Worm (Caenorhabditis elegans) whole organism, late embryonic: ENCODE measurements around the gene nhr-237.

Source experiments
- C08G9.2 ChIP-seq: sonication (generic microtip); optimal IDR thresholded peaks from 2 replicates; lab custom pipeline; 2016; ENCODE audit warnings: mild to moderate bottlenecking, missing genetic modification characterization, moderate library complexity, missing compliant biosample characterization
- C38D4.7 ChIP-seq: fragments of 200-800 bp; sonication (Bioruptor generic); optimal IDR thresholded peaks from 2 replicates; lab custom pipeline; 2018; ENCODE audit warnings: mild to moderate bottlenecking, missing genetic modification characterization, moderate library complexity, missing compliant biosample characterization
- K02D7.2 ChIP-seq: sonication (generic microtip); optimal IDR thresholded peaks from 2 replicates; lab custom pipeline; 2017; ENCODE audit warnings: mild to moderate bottlenecking, missing genetic modification characterization, missing compliant biosample characterization
- K09A11.1 ChIP-seq: sonication (generic microtip); optimal IDR thresholded peaks from 2 replicates; lab custom pipeline; 2017; ENCODE audit warnings: antibody characterized with exemption, mild to moderate bottlenecking, missing genetic modification characterization, missing compliant biosample characterization; ENCODE audit not compliant: insufficient read depth
- T23F11.4 ChIP-seq: fragments of 200-800 bp; sonication (Bioruptor generic); optimal IDR thresholded peaks from 2 replicates; lab custom pipeline; 2018; ENCODE audit warnings: mild to moderate bottlenecking, missing genetic modification characterization, missing compliant biosample characterization
- ahr-1 ChIP-seq: sonication (generic microtip); optimal IDR thresholded peaks from 2 replicates; lab custom pipeline; 2016; ENCODE audit warnings: missing genetic modification characterization, missing compliant biosample characterization
- ceh-14 ChIP-seq: sonication (generic microtip); optimal IDR thresholded peaks from 2 replicates; lab custom pipeline; 2016; ENCODE audit warnings: missing genotype, missing genetic modification characterization, missing compliant biosample characterization
- ceh-19 ChIP-seq: fragments of 200-800 bp; sonication (Bioruptor generic); optimal IDR thresholded peaks from 2 replicates; lab custom pipeline; 2018; ENCODE audit warnings: mild to moderate bottlenecking, missing genetic modification characterization, missing compliant biosample characterization
- ceh-24 ChIP-seq: sonication (generic microtip); optimal IDR thresholded peaks from 2 replicates; lab custom pipeline; 2016; ENCODE audit warnings: mild to moderate bottlenecking, missing genetic modification characterization, missing compliant biosample characterization
- ceh-31 ChIP-seq: sonication (generic microtip); optimal IDR thresholded peaks from 2 replicates; lab custom pipeline; 2016; ENCODE audit warnings: missing genetic modification characterization, missing compliant biosample characterization
- ceh-34 ChIP-seq: sonication (generic microtip); optimal IDR thresholded peaks from 2 replicates; lab custom pipeline; 2016; ENCODE audit warnings: mild to moderate bottlenecking, missing genetic modification characterization, missing compliant biosample characterization
- ceh-48 ChIP-seq: sonication (generic microtip); optimal IDR thresholded peaks from 2 replicates; lab custom pipeline; 2016; ENCODE audit warnings: missing genetic modification characterization, inconsistent platforms, missing compliant biosample characterization
- ceh-6 ChIP-seq: fragments of 200-800 bp; sonication (Bioruptor generic); optimal IDR thresholded peaks from 2 replicates; lab custom pipeline; 2018; ENCODE audit warnings: mild to moderate bottlenecking, missing genetic modification characterization, missing compliant biosample characterization
- elt-2 ChIP-seq: sonication (generic microtip); optimal IDR thresholded peaks from 2 replicates; lab custom pipeline; 2016; ENCODE audit warnings: missing genetic modification reagents, missing genetic modification characterization, missing compliant biosample characterization
- fax-1 ChIP-seq: sonication (generic microtip); optimal IDR thresholded peaks from 2 replicates; lab custom pipeline; 2016; ENCODE audit warnings: missing genotype, missing genetic modification characterization, missing compliant biosample characterization
- gmeb-2 ChIP-seq: sonication (generic microtip); optimal IDR thresholded peaks from 2 replicates; lab custom pipeline; 2016; ENCODE audit warnings: missing genetic modification characterization, inconsistent platforms, missing compliant biosample characterization
- hlh-13 ChIP-seq: fragments of 200-800 bp; sonication (Bioruptor generic); optimal IDR thresholded peaks from 2 replicates; lab custom pipeline; 2018; ENCODE audit warnings: mild to moderate bottlenecking, missing genetic modification characterization, missing compliant biosample characterization
- hlh-8 ChIP-seq: sonication (generic microtip); optimal IDR thresholded peaks from 2 replicates; lab custom pipeline; 2016; ENCODE audit warnings: missing genotype, missing genetic modification characterization, missing compliant biosample characterization
- lim-6 ChIP-seq: sonication (generic microtip); optimal IDR thresholded peaks from 2 replicates; lab custom pipeline; 2016; ENCODE audit warnings: missing genetic modification characterization, missing compliant biosample characterization
- lin-11 ChIP-seq: fragments of 200-800 bp; sonication (Bioruptor generic); optimal IDR thresholded peaks from 2 replicates; lab custom pipeline; 2018; ENCODE audit warnings: mild to moderate bottlenecking, missing genetic modification characterization, missing compliant biosample characterization
- mec-3 ChIP-seq: sonication (generic microtip); optimal IDR thresholded peaks from 2 replicates; lab custom pipeline; 2016; ENCODE audit warnings: borderline replicate concordance, missing genetic modification characterization, missing compliant biosample characterization
- nhr-11 ChIP-seq: fragments of 150-350 bp; optimal IDR thresholded peaks from 2 replicates; lab custom pipeline; 2014; ENCODE audit warnings: missing biosample characterization, missing genetic modification characterization
- pag-3 ChIP-seq: sonication (generic microtip); optimal IDR thresholded peaks from 2 replicates; lab custom pipeline; 2016; ENCODE audit warnings: missing compliant biosample characterization, missing genetic modification characterization, borderline replicate concordance
- pat-9 ChIP-seq: fragments of 200-800 bp; sonication (Bioruptor generic); optimal IDR thresholded peaks from 2 replicates; lab custom pipeline; 2018; ENCODE audit warnings: mild to moderate bottlenecking, missing genetic modification characterization, moderate library complexity, missing compliant biosample characterization
- pha-2 ChIP-seq: sonication (generic microtip); optimal IDR thresholded peaks from 2 replicates; lab custom pipeline; 2017; ENCODE audit warnings: mild to moderate bottlenecking, missing genetic modification characterization, missing compliant biosample characterization
- pha-4 ChIP-seq: fragments of 150-350 bp; optimal IDR thresholded peaks from 2 replicates; lab custom pipeline; 2018; ENCODE audit warnings: missing biosample characterization, missing genetic modification reagents, missing genetic modification characterization
- ref-2 ChIP-seq: sonication (generic microtip); optimal IDR thresholded peaks from 2 replicates; lab custom pipeline; 2016; ENCODE audit warnings: missing genetic modification characterization, missing compliant biosample characterization
- rnt-1 ChIP-seq: sonication (generic microtip); optimal IDR thresholded peaks from 2 replicates; lab custom pipeline; 2016; ENCODE audit warnings: missing genetic modification characterization, missing compliant biosample characterization
- syd-9 ChIP-seq: sonication (generic microtip); optimal IDR thresholded peaks from 2 replicates; lab custom pipeline; 2016; ENCODE audit warnings: mild to moderate bottlenecking, missing genetic modification characterization, moderate library complexity, missing compliant biosample characterization
- unc-55 ChIP-seq: sonication (generic microtip); optimal IDR thresholded peaks from 2 replicates; lab custom pipeline; 2017; ENCODE audit warnings: missing biosample characterization, missing genetic modification reagents, missing genetic modification characterization
- zip-5 ChIP-seq: sonication (generic microtip); optimal IDR thresholded peaks from 2 replicates; lab custom pipeline; 2016; ENCODE audit warnings: missing genetic modification characterization, missing compliant biosample characterization
- ztf-16 ChIP-seq: sonication (generic microtip); optimal IDR thresholded peaks from 2 replicates; lab custom pipeline; 2017; ENCODE audit warnings: missing genetic modification characterization, missing compliant biosample characterization

nhr-237 gene

DNA sequence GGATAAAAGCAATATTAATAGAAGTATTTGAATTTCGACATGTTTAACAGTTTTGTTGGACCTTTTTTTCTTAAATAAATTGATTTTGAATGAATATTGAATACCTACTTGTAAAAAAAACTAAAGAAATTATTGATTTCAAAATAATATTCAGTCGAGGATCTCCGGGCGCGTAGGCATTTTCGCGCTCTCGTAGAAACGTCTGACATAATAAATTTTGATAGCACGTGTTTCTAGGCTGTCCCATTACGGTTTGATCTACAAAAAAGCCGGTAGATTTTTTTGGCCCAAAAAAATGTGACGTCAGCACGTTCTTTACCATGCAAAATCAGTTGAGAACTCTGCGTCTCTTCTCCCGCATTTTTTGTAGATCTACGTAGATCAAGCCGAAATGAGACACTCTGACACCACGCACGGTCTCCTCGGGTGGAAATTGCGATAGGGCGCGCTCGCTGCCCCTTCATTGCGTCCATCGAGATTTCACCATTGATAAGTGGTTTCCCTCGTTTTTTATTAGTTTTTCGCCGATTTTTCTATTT, 32.0 kb downstream of the nhr-237 start (continued):
- TF ChIP-seq ceh-19 (GFP tag; lab: Kevin White, UChicago) = no peak

DNA sequence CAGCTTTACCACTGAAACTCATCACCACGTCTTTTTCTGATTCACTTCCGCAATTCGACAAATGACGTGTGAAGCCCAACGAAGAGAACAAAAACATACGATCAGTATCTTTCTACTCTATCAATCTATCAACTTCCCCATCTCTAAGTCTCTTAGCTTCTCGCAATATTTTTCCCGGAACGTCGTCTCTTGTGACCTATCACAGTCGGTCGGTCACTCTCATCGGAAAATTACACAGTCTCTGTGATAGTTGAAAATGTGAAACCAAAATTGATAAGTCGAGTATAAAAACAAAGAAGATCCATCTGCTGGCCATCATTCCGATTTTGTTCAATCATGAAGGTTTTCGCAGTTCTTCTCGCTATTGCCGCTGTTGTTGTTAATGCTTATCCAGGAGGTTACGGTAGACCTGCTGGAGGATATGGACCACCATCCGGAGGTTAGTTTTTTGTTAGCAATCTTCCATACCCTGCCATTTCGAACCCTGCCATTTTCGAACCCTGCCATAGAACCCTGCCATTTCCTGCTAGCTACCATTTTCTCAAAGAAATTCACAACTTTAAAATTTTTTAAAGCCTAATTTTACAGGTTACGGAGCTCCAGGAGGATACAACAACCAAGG, 32.7 kb downstream of the nhr-237 start, which contains the start of gene F16B4.4:
Gene F16B4.4, plus strand, starts transcription at position 221 of the 622 bp plus-strand sequence.
- no peak for TF ChIP-seq lim-6
- no peak for TF ChIP-seq pag-3 (tag; lab: Kevin White, UChicago)
- TF ChIP-seq hlh-8 = no peak
- no peak for TF ChIP-seq K09A11.1 (tag; lab: Kevin White, UChicago)

DNA sequence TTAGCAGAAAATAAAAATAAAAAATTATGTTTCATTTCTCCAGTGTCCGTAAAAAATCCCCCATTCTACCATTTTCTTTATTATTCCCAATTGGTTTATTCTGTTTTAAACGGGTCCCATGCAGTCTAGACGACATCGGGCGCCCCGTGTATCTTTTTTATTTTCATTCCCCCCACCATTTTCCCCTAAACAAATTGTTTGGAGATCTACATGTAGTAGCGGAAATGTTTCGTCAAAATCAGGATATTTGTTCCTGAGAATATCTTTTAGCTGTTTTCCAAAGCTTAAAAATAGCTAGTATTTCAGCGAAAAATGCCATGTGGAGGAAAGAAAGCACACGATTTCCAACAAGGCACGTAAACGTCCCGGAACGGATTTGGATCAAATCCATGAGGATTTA, 38.5 kb downstream of the nhr-237 start, which contains the start of gene F16B4.5:
Gene F16B4.5, plus strand, starts transcription at position 301 of the 400 bp plus-strand sequence.
- TF ChIP-seq pha-4 (tag; lab: Kevin White, UChicago) = no peak
- TF ChIP-seq pat-9 (tag; lab: Kevin White, UChicago) = no peak
- no peak for TF ChIP-seq pha-2 (tag; lab: Kevin White, UChicago)
- TF ChIP-seq rnt-1 (tag; lab: Kevin White, UChicago) = no peak
- TF ChIP-seq elt-2 (tag; lab: Kevin White, UChicago) = no peak
- TF ChIP-seq ceh-6 = no peak
- TF ChIP-seq ahr-1 (tag; lab: Kevin White, UChicago) = no peak
- no peak for TF ChIP-seq ceh-31
- no peak for TF ChIP-seq fax-1 (tag; lab: Kevin White, UChicago)
- TF ChIP-seq pag-3 (tag; lab: Kevin White, UChicago) = no peak

DNA sequence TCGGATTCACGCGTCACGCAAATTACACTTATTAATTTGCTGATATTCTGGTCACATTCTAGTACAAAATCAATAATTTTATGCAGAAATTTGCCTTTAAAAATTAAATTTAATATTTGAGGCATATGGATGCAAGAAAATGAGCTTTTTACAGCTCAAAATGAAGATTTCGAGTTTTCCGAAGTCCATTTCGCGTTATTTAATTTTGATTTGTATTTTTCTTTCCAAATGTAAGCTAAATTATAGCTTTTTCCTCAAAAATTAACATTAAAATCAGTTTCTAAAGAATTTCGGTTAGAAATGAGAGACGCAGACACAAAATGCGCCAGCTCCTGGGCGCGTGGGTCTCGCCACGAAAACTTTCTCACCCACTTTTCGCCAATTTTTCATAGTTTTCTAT, 39.7 kb downstream of the nhr-237 start, which contains the start of gene F16B4.6:
Gene F16B4.6, plus strand, starts transcription at position 301 of the 400 bp plus-strand sequence.
- TF ChIP-seq C08G9.2 (tag; lab: Kevin White, UChicago) (no peak), K02D7.2 (no peak), unc-55 (GFP tag; lab: Kevin White, UChicago) (no peak), syd-9 (no peak), ceh-14 (tag; lab: Kevin White, UChicago) (no peak), hlh-8 (no peak), elt-2 (tag; lab: Kevin White, UChicago) (no peak), hlh-13 (no peak), ceh-34 (tag; lab: Kevin White, UChicago) (no peak), ceh-31 (no peak)
- TF ChIP-seq, all 69 proteins: peak for 0

DNA sequence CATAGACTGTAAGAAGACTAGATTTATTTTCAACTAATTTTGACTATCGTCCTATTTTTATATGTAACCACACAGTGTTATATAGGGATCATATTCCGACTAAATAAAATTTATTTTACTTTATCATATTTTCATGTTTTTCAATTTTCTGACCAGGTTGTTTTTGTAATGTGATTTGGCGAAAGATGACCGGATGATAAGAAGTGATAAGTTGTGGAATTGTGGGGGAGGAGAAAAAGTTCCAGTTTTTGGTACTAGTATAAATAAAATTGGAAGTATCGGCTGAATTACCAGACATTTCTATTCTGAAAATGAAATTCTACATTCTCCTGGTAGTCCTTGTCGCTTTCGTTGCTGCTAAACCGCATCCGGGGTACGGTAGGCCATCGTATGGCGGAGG, 41.2 kb downstream of the nhr-237 start, which contains the start of gene F16B4.7:
Gene F16B4.7, plus strand, starts transcription at position 301 of the 400 bp plus-strand sequence.
- TF ChIP-seq ceh-24 (tag; lab: Kevin White, UChicago) = no peak
- no peak for TF ChIP-seq fax-1 (tag; lab: Kevin White, UChicago)
- no peak for TF ChIP-seq ref-2 (tag; lab: Kevin White, UChicago)
- no peak for TF ChIP-seq T23F11.4
- no peak for TF ChIP-seq lin-11 (tag; lab: Kevin White, UChicago)
- no peak for TF ChIP-seq pat-9 (tag; lab: Kevin White, UChicago)

ce11 chrV:1583242-1583641, 43.4 kb downstream of the nhr-237 start:
- no peak for TF ChIP-seq lin-11 (tag; lab: Kevin White, UChicago)
- TF ChIP-seq ceh-34 (tag; lab: Kevin White, UChicago) = no peak
- no peak for TF ChIP-seq ceh-31
- TF ChIP-seq ceh-48 (tag; lab: Kevin White, UChicago) = no peak
- no peak for TF ChIP-seq mec-3 (tag; lab: Kevin White, UChicago)
- TF ChIP-seq nhr-11 = no peak
- no peak for TF ChIP-seq ztf-16 (tag; lab: Kevin White, UChicago)
- TF ChIP-seq lim-6 = no peak
- no peak for TF ChIP-seq C38D4.7 (GFP tag; lab: Kevin White, UChicago)
- no peak for TF ChIP-seq ceh-6
- TF ChIP-seq gmeb-2 (tag; lab: Kevin White, UChicago) = no peak
- TF ChIP-seq zip-5 (tag; lab: Kevin White, UChicago) = no peak
- TF ChIP-seq T23F11.4 = no peak
